Fruit fly (Drosophila melanogaster): ENCODE measurements around the gene kirre.

kirre gene

dm6 chrX:3157048-3157703 is 417.0 kb downstream of the kirre start:
- no peak for TF ChIP-seq Hnf4 (GFP tag; optimal IDR thresholded peaks at IDR 0.05)
- no peak for TF ChIP-seq Jra (GFP tag; optimal IDR thresholded peaks at IDR 0.05)
- TF ChIP-seq usp (GFP tag; optimal IDR thresholded peaks at IDR 0.05), result no peak
- no peak for TF ChIP-seq Vsx2 (GFP tag; optimal IDR thresholded peaks at IDR 0.05; ENCODE audit: partially characterized antibody)
- TF ChIP-seq dl (GFP tag; optimal IDR thresholded peaks at IDR 0.05; ENCODE audit: insufficient read depth in 1 of 2, partially characterized antibody in 2 of 2), result no peak
- TF ChIP-seq Dif (GFP tag; optimal IDR thresholded peaks at IDR 0.05; ENCODE audit: partially characterized antibody), result no peak
- no peak for TF ChIP-seq sage (GFP tag; optimal IDR thresholded peaks at IDR 0.05)
- no peak for TF ChIP-seq h (GFP tag; optimal IDR thresholded peaks at IDR 0.05)
- TF ChIP-seq rgr (GFP tag; optimal IDR thresholded peaks at IDR 0.05), result no peak
- no peak for TF ChIP-seq psq (GFP tag; optimal IDR thresholded peaks at IDR 0.05)
- TF ChIP-seq lola (GFP tag; optimal IDR thresholded peaks at IDR 0.05), result no peak
- no peak for TF ChIP-seq HLH106 (tag; optimal IDR thresholded peaks at IDR 0.05)
- TF ChIP-seq sv (GFP tag; optimal IDR thresholded peaks at IDR 0.05), result no peak

- TF ChIP-seq dl (GFP tag; optimal IDR thresholded peaks at IDR 0.05; ENCODE audit: insufficient read depth in 1 of 2, partially characterized antibody in 2 of 2), result no peak
- TF ChIP-seq Mio (GFP tag; optimal IDR thresholded peaks at IDR 0.05), result no peak
- peak; percentile 53 for TF ChIP-seq psq (GFP tag; optimal IDR thresholded peaks at IDR 0.05)
Observed at dm6 chrX:3158620-3159019, 418.4 kb downstream of the kirre start.

dm6 chrX:3161542-3162377 is 421.6 kb downstream of the kirre start:
- peak in 1 of 2 experiments; percentile 37 for TF ChIP-seq dl (GFP tag; optimal IDR thresholded peaks at IDR 0.05; ENCODE audit: insufficient read depth in 1 of 2, partially characterized antibody in 2 of 2)
- no peak for TF ChIP-seq sv (GFP tag; optimal IDR thresholded peaks at IDR 0.05)
- peak; percentile 45 for TF ChIP-seq Hr83 (GFP tag; optimal IDR thresholded peaks at IDR 0.05; ENCODE audit: poor library complexity, severe bottlenecking)
- peak; percentile 28 for TF ChIP-seq CrebA (GFP tag; optimal IDR thresholded peaks at IDR 0.05; ENCODE audit: borderline replicate concordance)

- TF ChIP-seq usp (GFP tag; optimal IDR thresholded peaks at IDR 0.05) (no peak), dl (GFP tag; optimal IDR thresholded peaks at IDR 0.05; ENCODE audit: insufficient read depth in 1 of 2, partially characterized antibody in 2 of 2) (peak; percentile 12 to 40), Dif (GFP tag; optimal IDR thresholded peaks at IDR 0.05; ENCODE audit: partially characterized antibody) (peak; percentile 53), GATAd (GFP tag; optimal IDR thresholded peaks at IDR 0.05) (no peak), Abd-B (GFP tag; optimal IDR thresholded peaks at IDR 0.05) (no peak), Vsx2 (GFP tag; optimal IDR thresholded peaks at IDR 0.05; ENCODE audit: partially characterized antibody) (peak; percentile 10), CG32264 (GFP tag; optimal IDR thresholded peaks at IDR 0.05) (peak; percentile 66), jim (GFP tag; optimal IDR thresholded peaks at IDR 0.05) (no peak), Myc (optimal IDR thresholded peaks at IDR 0.05) (peak; percentile 80), psq (GFP tag; optimal IDR thresholded peaks at IDR 0.05) (peak; percentile 97), Dfd (GFP tag; optimal IDR thresholded peaks at IDR 0.05) (no peak), lola (GFP tag; optimal IDR thresholded peaks at IDR 0.05) (no peak), foxo (GFP tag; optimal IDR thresholded peaks at IDR 0.05) (peak in 1 of 2 experiments; percentile 95), dsf (GFP tag; optimal IDR thresholded peaks at IDR 0.05; ENCODE audit: borderline replicate concordance) (peak; percentile 68), Hr78 (GFP tag; optimal IDR thresholded peaks at IDR 0.05) (no peak), brk (GFP tag; optimal IDR thresholded peaks at IDR 0.05) (peak; percentile 85), Sp1 (GFP tag; optimal IDR thresholded peaks at IDR 0.05) (peak; percentile 91), dmrt93B (GFP tag; optimal IDR thresholded peaks at IDR 0.05) (peak; percentile 87), sage (GFP tag; optimal IDR thresholded peaks at IDR 0.05) (peak; percentile 76), HLH106 (tag; optimal IDR thresholded peaks at IDR 0.05) (peak; percentile 92), Mio (GFP tag; optimal IDR thresholded peaks at IDR 0.05) (no peak), tai (GFP tag; optimal IDR thresholded peaks at IDR 0.05) (no peak), Hnf4 (GFP tag; optimal IDR thresholded peaks at IDR 0.05) (peak; percentile 92), N (GFP tag; optimal IDR thresholded peaks at IDR 0.05) (peak; percentile 66), woc (GFP tag; optimal IDR thresholded peaks at IDR 0.05) (peak; percentile 96), OdsH (GFP tag; optimal IDR thresholded peaks at IDR 0.05) (peak; percentile 93), CrebA (GFP tag; optimal IDR thresholded peaks at IDR 0.05; ENCODE audit: borderline replicate concordance) (no peak), ey (GFP tag; optimal IDR thresholded peaks at IDR 0.05) (peak; percentile 96), Jra (GFP tag; optimal IDR thresholded peaks at IDR 0.05) (peak; percentile 81), fru (GFP tag; optimal IDR thresholded peaks at IDR 0.05) (peak; percentile 96), pan (optimal IDR thresholded peaks at IDR 0.05) (no peak), rgr (GFP tag; optimal IDR thresholded peaks at IDR 0.05) (peak; percentile 94), br (GFP tag; optimal IDR thresholded peaks at IDR 0.05) (peak; percentile 93)
Observed at dm6 chrX:3162405-3163256, 422.4 kb downstream of the kirre start.

Data from whole organism, wandering third instar larva.